Worm (Caenorhabditis elegans): ENCODE results near the gene H41C03.1.
"Not testable (repeated sequence)": the region's sequence is repeated elsewhere in the genome, so short reads cannot be mapped to it uniquely, and the experiment has no call there.

The H41C03.1 gene

DNA sequence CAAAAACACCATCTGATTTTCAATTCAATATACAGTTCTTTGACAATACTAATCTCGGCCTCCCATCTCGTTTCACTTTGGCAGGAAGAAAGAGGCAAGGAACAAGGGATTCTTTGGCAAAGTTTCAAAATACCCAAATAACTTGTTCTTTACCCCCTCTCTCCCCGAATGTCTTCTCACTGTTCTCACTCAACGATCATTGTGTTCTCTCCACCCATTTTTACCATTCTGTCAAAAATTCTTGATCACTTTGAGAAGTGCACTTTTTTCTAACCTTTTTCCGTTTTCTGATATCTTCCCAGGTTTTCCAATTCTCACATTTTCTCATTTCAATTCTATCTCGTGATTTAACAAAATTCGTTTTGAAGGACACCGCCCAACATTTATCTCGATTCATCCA lies at the start of gene H41C03.1:
Gene H41C03.1 (plus strand): TSS at position 301 of the 400 bp plus-strand sequence.
- TF ChIP-seq fkh-8 (tag; optimal IDR thresholded peaks at IDR 0.05) (no peak), blmp-1 (tag; optimal IDR thresholded peaks at IDR 0.05) (peak; percentile 17), lin-14 (GFP tag; optimal IDR thresholded peaks at IDR 0.05) (peak; percentile 17)

DNA sequence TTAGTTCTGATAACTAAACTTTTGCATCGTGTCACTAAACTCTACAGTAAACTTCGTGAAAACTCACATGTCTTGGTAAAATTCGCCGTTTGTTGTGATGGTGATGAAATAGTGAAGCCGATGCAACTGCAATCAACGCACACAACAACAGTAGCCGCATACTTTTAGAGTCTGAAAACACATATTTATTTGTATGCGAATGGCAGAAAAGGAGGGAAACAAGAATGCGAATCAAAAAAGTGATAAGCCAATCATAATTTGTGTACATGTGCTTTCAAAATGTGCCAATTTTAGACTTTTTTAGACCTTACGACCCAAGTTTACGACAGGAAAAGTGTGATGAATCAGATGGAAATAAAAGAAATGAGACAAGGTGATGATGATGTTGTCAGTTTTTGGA lies 48.9 kb upstream of the H41C03.1 start, which contains the start of gene K05F1.10:
Gene K05F1.10 (minus strand): TSS at position 171 of the 400 bp plus-strand sequence.
- TF ChIP-seq zip-4 (GFP tag; optimal IDR thresholded peaks at IDR 0.05) (no peak), efl-1 (optimal IDR thresholded peaks at IDR 0.05) (no peak), efl-1 (GFP tag; optimal IDR thresholded peaks at IDR 0.05 in 1 of 2) (peak in 1 of 2 experiments; percentile 51), swsn-7 (tag; optimal IDR thresholded peaks at IDR 0.05) (no peak), unc-130 (tag; optimal IDR thresholded peaks at IDR 0.05) (no peak), nhr-71 (tag; optimal IDR thresholded peaks at IDR 0.05) (no peak), vab-15 (tag; optimal IDR thresholded peaks at IDR 0.05) (no peak), ces-1 (GFP tag; optimal IDR thresholded peaks at IDR 0.05) (no peak), hlh-4 (tag; optimal IDR thresholded peaks at IDR 0.05) (no peak), elt-2 (tag; optimal IDR thresholded peaks at IDR 0.05) (peak; percentile 64), sptf-1 (tag; optimal IDR thresholded peaks at IDR 0.05) (no peak), mep-1 (tag; optimal IDR thresholded peaks at IDR 0.05) (no peak), unc-86 (tag; optimal IDR thresholded peaks at IDR 0.05) (no peak)

- TF ChIP-seq unc-62 (GFP tag; optimal IDR thresholded peaks at IDR 0.05) (no peak), elt-2 (tag; optimal IDR thresholded peaks at IDR 0.05) (peak; percentile 84), lin-15B (tag; optimal IDR thresholded peaks at IDR 0.05) (no peak), hpl-2 (GFP tag; optimal IDR thresholded peaks at IDR 0.05) (no peak), efl-1 (optimal IDR thresholded peaks at IDR 0.05) (no peak), efl-1 (GFP tag; optimal IDR thresholded peaks at IDR 0.05 in 1 of 2) (peak in 1 of 2 experiments; percentile 84), fos-1 (tag; optimal IDR thresholded peaks at IDR 0.05) (no peak), unc-130 (tag; optimal IDR thresholded peaks at IDR 0.05) (no peak)
Measured at ce11 chrII:5806563-5806962, 47.7 kb upstream of the H41C03.1 start.

DNA sequence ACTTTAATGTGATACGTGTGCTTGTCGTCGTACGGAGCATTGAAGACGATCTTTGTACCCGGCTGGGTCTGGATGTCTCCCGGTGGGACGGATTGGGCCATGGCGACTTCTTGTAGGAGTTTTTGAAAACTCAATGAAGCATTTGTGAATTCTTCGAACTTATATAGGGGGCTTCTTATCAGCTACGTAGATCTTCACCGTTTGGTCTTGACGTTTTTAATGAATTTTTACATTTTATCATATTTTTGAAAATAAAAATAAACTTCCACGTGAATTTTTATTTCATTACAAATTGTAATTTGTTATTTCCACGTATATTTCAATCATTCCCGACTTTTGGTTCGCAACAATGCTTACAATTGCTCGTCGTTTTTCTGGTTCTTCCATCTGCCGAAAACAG lies 44.0 kb upstream of the H41C03.1 start, which contains the start of the genes msp-64 and ZK1248.5:
Gene msp-64 (minus strand): TSS at position 101 of the 400 bp plus-strand sequence.
Gene ZK1248.5 (plus strand): TSS at position 285 of the 400 bp plus-strand sequence.
- TF ChIP-seq nhr-76 (tag; optimal IDR thresholded peaks at IDR 0.05), result no peak
- no peak for TF ChIP-seq nhr-47 (tag; optimal IDR thresholded peaks at IDR 0.05)
- no peak for TF ChIP-seq vab-15 (tag; optimal IDR thresholded peaks at IDR 0.05)
- TF ChIP-seq zag-1 (tag; optimal IDR thresholded peaks at IDR 0.05), result no peak

ce11 chrII:5815382-5815781 lies 38.8 kb upstream of the H41C03.1 start, which contains the start of gene wago-5:
Gene wago-5, minus strand, starts transcription at chrII:5815482.
- TF ChIP-seq pqm-1, hlh-4, aha-1 (tag; optimal IDR thresholded peaks at IDR 0.05): not testable (repeated sequence)

ce11 chrII:5816346-5816745 lies 37.9 kb upstream of the H41C03.1 start, which contains the start of gene ZK1248.20:
Gene ZK1248.20, plus strand, starts transcription at chrII:5816646.
- TF ChIP-seq fos-1 (tag; optimal IDR thresholded peaks at IDR 0.05) (no peak), lin-14 (GFP tag; optimal IDR thresholded peaks at IDR 0.05) (no peak), mab-9 (GFP tag; IDR thresholded peaks at IDR 0.05) (no peak), mef-2 (tag; optimal IDR thresholded peaks at IDR 0.05) (no peak), pax-3 (tag; optimal IDR thresholded peaks at IDR 0.05) (no peak), C04F5.9 (tag; optimal IDR thresholded peaks at IDR 0.05) (no peak), nhr-76 (tag; optimal IDR thresholded peaks at IDR 0.05) (no peak), ztf-4 (tag; optimal IDR thresholded peaks at IDR 0.05) (no peak), fkh-10 (GFP tag; optimal IDR thresholded peaks at IDR 0.05) (no peak), sup-37 (GFP tag; optimal IDR thresholded peaks at IDR 0.05) (no peak), xbp-1 (tag; optimal IDR thresholded peaks at IDR 0.05) (no peak), nhr-90 (tag; optimal IDR thresholded peaks at IDR 0.05; ENCODE audit: poor library complexity) (no peak), C34B4.2 (tag; optimal IDR thresholded peaks at IDR 0.05) (no peak), elt-2 (tag; optimal IDR thresholded peaks at IDR 0.05) (no peak), ztf-11 (tag; optimal IDR thresholded peaks at IDR 0.05) (no peak), lin-35 (GFP tag; optimal IDR thresholded peaks at IDR 0.05) (no peak), ceh-8 (GFP tag; optimal IDR thresholded peaks at IDR 0.05) (no peak)
